Worm (Caenorhabditis elegans): ENCODE measurements around the gene D2096.12.

DNA sequence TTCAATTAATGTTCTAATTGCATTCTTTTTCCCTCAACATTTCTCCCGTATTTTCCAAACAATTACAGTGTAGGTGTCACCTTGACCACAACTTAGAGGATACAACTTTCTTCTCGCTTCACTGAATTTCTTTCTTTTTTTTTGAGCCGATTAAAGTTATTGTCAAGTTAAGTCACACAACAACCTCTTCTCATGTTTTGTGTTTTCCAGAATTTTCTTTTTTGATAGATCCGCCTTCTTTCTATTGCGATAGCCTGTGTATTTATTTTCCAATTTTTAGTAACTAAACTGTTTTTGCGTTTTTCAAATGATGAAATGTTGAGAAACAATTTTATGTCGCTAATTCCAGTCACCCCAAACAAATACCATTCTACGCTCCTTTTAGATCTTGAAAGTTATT is 37.6 kb upstream of the D2096.12 start, which contains the start of gene F35H10.3:
- TF ChIP-seq ztf-25 (GFP tag; IDR thresholded peaks at IDR 0.05) (no peak), B0019.2 (GFP tag; conservative IDR thresholded peaks at IDR 0.05) (no peak), snpc-4 (GFP tag; optimal IDR thresholded peaks at IDR 0.05) (no peak), snpc-4 (tag; optimal IDR thresholded peaks at IDR 0.05) (no peak), unc-62 (GFP tag; optimal IDR thresholded peaks at IDR 0.05) (no peak), lag-1 (GFP tag; IDR thresholded peaks at IDR 0.05) (no peak), F22D6.2 (tag; optimal IDR thresholded peaks at IDR 0.05) (no peak), aptf-3 (GFP tag; IDR thresholded peaks at IDR 0.05) (no peak), mes-4 (tag; optimal IDR thresholded peaks at IDR 0.05) (no peak), F23B12.7 (tag; optimal IDR thresholded peaks at IDR 0.05; ENCODE audit: insufficient read depth) (no peak)
